Fruit fly (Drosophila melanogaster) whole organism, embryonic: ENCODE data around the gene Scgalpha.
A peak's percentile ranks its signal among the peaks of the same experiment; 100 is the strongest.

ENCODE experiments used
- ATbp ChIP-seq: fragments of 200-800 bp; sonication (Bioruptor generic); optimal IDR thresholded peaks from 2 replicates; lab custom pipeline; 2017; ENCODE audit warnings: missing biosample characterization, mild to moderate bottlenecking, missing genetic modification characterization, missing genetic modification reagents
- B-H1 ChIP-seq: fragments of 200-800 bp; sonication (Bioruptor generic); IDR thresholded peaks from 3 replicates; pipeline ENCODE4 v1.3.6; 2022; ENCODE audit warnings: missing biosample characterization, missing genetic modification characterization
- Blimp-1 ChIP-seq: fragments of 200-800 bp; sonication (Bioruptor generic); optimal IDR thresholded peaks from 3 replicates; lab custom pipeline; 2018; ENCODE audit warnings: missing biosample characterization, missing genetic modification characterization, mild to moderate bottlenecking, moderate library complexity, missing genetic modification reagents
- CG13287 ChIP-seq: fragments of 200-800 bp; sonication (Bioruptor generic); IDR thresholded peaks from 2 replicates; pipeline ENCODE4 v1.3.6; 2022; ENCODE audit warnings: missing biosample characterization, missing genetic modification characterization; ENCODE audit not compliant: partially characterized antibody
- CG14965 ChIP-seq: fragments of 200-800 bp; sonication (Bioruptor generic); optimal IDR thresholded peaks from 2 replicates; lab custom pipeline; 2016; ENCODE audit warnings: missing biosample characterization, missing genetic modification characterization, borderline replicate concordance
- CG16815 ChIP-seq: fragments of 200-800 bp; sonication (Bioruptor generic); optimal IDR thresholded peaks from 3 replicates; lab custom pipeline; 2017; ENCODE audit warnings: missing biosample characterization, mild to moderate bottlenecking, missing genetic modification characterization
- CG18262 ChIP-seq: fragments of 200-800 bp; optimal IDR thresholded peaks from 3 replicates; lab custom pipeline; 2019; ENCODE audit warnings: missing biosample characterization, mild to moderate bottlenecking, missing genetic modification characterization, moderate library complexity
- CG2129 ChIP-seq: fragments of 200-800 bp; sonication (Bioruptor generic); IDR thresholded peaks from 2 replicates; pipeline ENCODE4 v1.3.6; 2022; ENCODE audit warnings: missing biosample characterization, missing genetic modification characterization; ENCODE audit not compliant: partially characterized antibody
- CG33557 ChIP-seq: fragments of 200-800 bp; sonication (Bioruptor generic); optimal IDR thresholded peaks from 2 replicates; lab custom pipeline; 2019; ENCODE audit warnings: missing biosample characterization, mild to moderate bottlenecking, missing genetic modification characterization, moderate library complexity
- CG42726 ChIP-seq: fragments of 200-800 bp; sonication (Bioruptor generic); IDR thresholded peaks from 2 replicates; pipeline ENCODE4 v1.3.6; 2022; ENCODE audit warnings: missing biosample characterization, missing genetic modification characterization; ENCODE audit not compliant: partially characterized antibody
- CG43689 ChIP-seq: fragments of 200-800 bp; sonication (Bioruptor generic); IDR thresholded peaks from 2 replicates; pipeline ENCODE4 v1.3.6; 2022; ENCODE audit warnings: missing biosample characterization, missing genetic modification characterization
- CG6654 ChIP-seq: fragments of 200-800 bp; sonication (Bioruptor generic); optimal IDR thresholded peaks from 2 replicates; lab custom pipeline; 2017; ENCODE audit warnings: missing biosample characterization, mild to moderate bottlenecking, missing genetic modification characterization
- CG6854 ChIP-seq: fragments of 200-800 bp; sonication (Bioruptor generic); optimal IDR thresholded peaks from 3 replicates; lab custom pipeline; 2017; ENCODE audit warnings: missing biosample characterization, mild to moderate bottlenecking, missing genetic modification characterization
- CG8089 ChIP-seq: fragments of 200-800 bp; sonication (Bioruptor generic); optimal IDR thresholded peaks from 3 replicates; lab custom pipeline; 2016; ENCODE audit warnings: missing biosample characterization, missing genetic modification characterization
- CrebB ChIP-seq: fragments of 200-800 bp; sonication (Bioruptor generic); optimal IDR thresholded peaks from 3 replicates; lab custom pipeline; 2018; ENCODE audit warnings: missing biosample characterization, mild to moderate bottlenecking, missing genetic modification characterization
- Dek ChIP-seq: fragments of 200-800 bp; sonication (Bioruptor generic); optimal IDR thresholded peaks from 3 replicates; lab custom pipeline; 2019; ENCODE audit warnings: missing biosample characterization, mild to moderate bottlenecking, missing genetic modification characterization, moderate library complexity
- Ets97D ChIP-seq: fragments of 200-800 bp; sonication (Bioruptor generic); optimal IDR thresholded peaks from 3 replicates; lab custom pipeline; 2016; ENCODE audit warnings: missing biosample characterization, missing genetic modification characterization
- Fer2 ChIP-seq: fragments of 200-800 bp; sonication (Bioruptor generic); optimal IDR thresholded peaks from 2 replicates; lab custom pipeline; 2018; ENCODE audit warnings: missing biosample characterization, mild to moderate bottlenecking, missing genetic modification characterization, moderate library complexity
- H15 ChIP-seq: fragments of 200-800 bp; sonication (Bioruptor generic); IDR thresholded peaks from 3 replicates; pipeline ENCODE4 v1.3.6; 2022; ENCODE audit warnings: missing biosample characterization, missing genetic modification characterization
- HLH54F ChIP-seq: fragments of 200-800 bp; sonication (Bioruptor generic); optimal IDR thresholded peaks from 3 replicates; lab custom pipeline; 2016; ENCODE audit warnings: missing biosample characterization, missing genetic modification characterization
- Hr51 ChIP-seq, 2 experiments: fragments of 200-800 bp; sonication (Bioruptor generic); optimal IDR thresholded peaks; 2 replicates in 1 of 2; 3 replicates in 1 of 2; lab custom pipeline; 2016 to 2018; ENCODE audit warnings: missing biosample characterization in 2 of 2, missing genetic modification characterization in 2 of 2, mild to moderate bottlenecking in 1 of 2, moderate library complexity in 1 of 2
- Max ChIP-seq: fragments of 200-800 bp; sonication (Bioruptor generic); optimal IDR thresholded peaks from 2 replicates; lab custom pipeline; 2016; ENCODE audit warnings: missing biosample characterization, mild to moderate bottlenecking, missing genetic modification characterization
- NC2α ChIP-seq: fragments of 200-800 bp; sonication (Bioruptor generic); optimal IDR thresholded peaks from 2 replicates; lab custom pipeline; 2016; ENCODE audit warnings: missing biosample characterization, missing genetic modification characterization
- NC2β ChIP-seq: fragments of 200-800 bp; sonication (Bioruptor generic); optimal IDR thresholded peaks from 2 replicates; lab custom pipeline; 2016; ENCODE audit warnings: missing biosample characterization, missing genetic modification characterization
- Nf-YB ChIP-seq: fragments of 200-800 bp; sonication (Bioruptor generic); optimal IDR thresholded peaks from 3 replicates; lab custom pipeline; 2019; ENCODE audit warnings: missing biosample characterization, mild to moderate bottlenecking, missing genetic modification characterization, moderate library complexity
- TFAM ChIP-seq: fragments of 200-800 bp; sonication (Bioruptor generic); optimal IDR thresholded peaks from 2 replicates; lab custom pipeline; 2017; ENCODE audit warnings: missing biosample characterization, missing genetic modification characterization, inconsistent platforms
- Vsx1 ChIP-seq: fragments of 200-800 bp; sonication (Bioruptor generic); optimal IDR thresholded peaks from 2 replicates; lab custom pipeline; 2017; ENCODE audit warnings: missing biosample characterization, mild to moderate bottlenecking, missing genetic modification characterization, missing genetic modification reagents
- amos ChIP-seq: fragments of 200-800 bp; sonication (Bioruptor generic); IDR thresholded peaks from 2 replicates; pipeline ENCODE4 v1.3.6; 2022; ENCODE audit warnings: missing biosample characterization, missing genetic modification characterization; ENCODE audit not compliant: partially characterized antibody
- bcd ChIP-seq: fragments of 200-800 bp; sonication (Bioruptor generic); optimal IDR thresholded peaks from 2 replicates; lab custom pipeline; 2017; ENCODE audit warnings: missing biosample characterization, mild to moderate bottlenecking, missing genetic modification characterization
- bsh ChIP-seq, 2 experiments: fragments of 200-800 bp; sonication (Bioruptor generic); optimal IDR thresholded peaks; 2 replicates each; lab custom pipeline; 2017 to 2018; ENCODE audit warnings: mild to moderate bottlenecking in 2 of 2, missing biosample characterization in 2 of 2, missing genetic modification characterization in 2 of 2, moderate library complexity in 1 of 2
- caup ChIP-seq: fragments of 200-800 bp; sonication (Bioruptor generic); optimal IDR thresholded peaks from 3 replicates; lab custom pipeline; 2017; ENCODE audit warnings: missing biosample characterization, mild to moderate bottlenecking, missing genetic modification characterization, moderate library complexity; ENCODE audit not compliant: severe bottlenecking
- crc ChIP-seq: fragments of 200-800 bp; sonication (Bioruptor generic); optimal IDR thresholded peaks from 2 replicates; lab custom pipeline; 2016; ENCODE audit warnings: missing biosample characterization, missing genetic modification characterization
- danr ChIP-seq: fragments of 200-800 bp; sonication (Bioruptor generic); IDR thresholded peaks from 2 replicates; pipeline ENCODE4 v1.3.6; 2022; ENCODE audit warnings: missing biosample characterization, missing genetic modification characterization
- gcm ChIP-seq: fragments of 200-800 bp; sonication (Bioruptor generic); optimal IDR thresholded peaks from 2 replicates; lab custom pipeline; 2019; ENCODE audit warnings: missing biosample characterization, mild to moderate bottlenecking, missing genetic modification characterization, moderate library complexity
- gt ChIP-seq: fragments of 200-800 bp; sonication (Bioruptor generic); IDR thresholded peaks from 2 replicates; pipeline ENCODE4 v1.3.6; 2022; ENCODE audit warnings: missing biosample characterization, missing genetic modification characterization
- ham ChIP-seq: fragments of 200-800 bp; sonication (Bioruptor generic); IDR thresholded peaks from 2 replicates; pipeline ENCODE4 v1.3.6; 2022; ENCODE audit warnings: missing biosample characterization, missing genetic modification characterization
- luna ChIP-seq: fragments of 200-800 bp; sonication (Bioruptor generic); optimal IDR thresholded peaks from 2 replicates; lab custom pipeline; 2016; ENCODE audit warnings: missing biosample characterization, missing genetic modification characterization
- otp ChIP-seq: fragments of 200-800 bp; sonication (Bioruptor generic); IDR thresholded peaks from 3 replicates; pipeline ENCODE4, ENCODE4 v1.3.6; 2022; ENCODE audit warnings: missing biosample characterization, missing genetic modification characterization
- pnt ChIP-seq: fragments of 200-800 bp; sonication (Bioruptor generic); optimal IDR thresholded peaks from 3 replicates; lab custom pipeline; 2016; ENCODE audit warnings: missing biosample characterization, missing genetic modification characterization
- repo ChIP-seq: fragments of 200-800 bp; sonication (Bioruptor generic); optimal IDR thresholded peaks from 2 replicates; lab custom pipeline; 2016; ENCODE audit warnings: missing biosample characterization, missing genetic modification characterization
- rib ChIP-seq: fragments of 200-800 bp; sonication (Bioruptor generic); IDR thresholded peaks from 2 replicates; pipeline ENCODE4 v1.3.6; 2022; ENCODE audit warnings: missing biosample characterization, missing genetic modification characterization
- sens-2 ChIP-seq: fragments of 200-800 bp; sonication (Bioruptor generic); IDR thresholded peaks from 2 replicates; pipeline ENCODE4 v1.3.6; 2022; ENCODE audit warnings: missing biosample characterization, missing genetic modification characterization
- sima ChIP-seq: fragments of 200-800 bp; sonication (Bioruptor generic); optimal IDR thresholded peaks from 2 replicates; lab custom pipeline; 2016; ENCODE audit warnings: missing biosample characterization, missing genetic modification characterization
- slp2 ChIP-seq: fragments of 200-800 bp; sonication (Bioruptor generic); optimal IDR thresholded peaks from 2 replicates; lab custom pipeline; 2016; ENCODE audit warnings: missing biosample characterization, missing genetic modification characterization
- ssp ChIP-seq: fragments of 200-800 bp; sonication (Bioruptor generic); IDR thresholded peaks from 2 replicates; pipeline ENCODE4 v1.3.6; 2022; ENCODE audit warnings: missing biosample characterization, missing genetic modification characterization
- sug ChIP-seq: fragments of 200-800 bp; optimal IDR thresholded peaks from 2 replicates; lab custom pipeline; 2019; ENCODE audit warnings: missing biosample characterization, mild to moderate bottlenecking, missing genetic modification characterization, moderate library complexity
- tin ChIP-seq: fragments of 200-800 bp; sonication (Bioruptor generic); optimal IDR thresholded peaks from 3 replicates; lab custom pipeline; 2016; ENCODE audit warnings: missing biosample characterization, missing genetic modification characterization
- wek ChIP-seq: fragments of 200-800 bp; sonication (Bioruptor generic); optimal IDR thresholded peaks from 3 replicates; lab custom pipeline; 2018; ENCODE audit warnings: missing biosample characterization, mild to moderate bottlenecking, missing genetic modification characterization, moderate library complexity
- zf30C ChIP-seq: fragments of 200-800 bp; sonication (Bioruptor generic); optimal IDR thresholded peaks from 3 replicates; lab custom pipeline; 2018; ENCODE audit warnings: missing biosample characterization, mild to moderate bottlenecking, missing genetic modification characterization

The Scgalpha gene

dm6 chr2L:8279400-8280065 lies 23.7 kb upstream of the Scgalpha start (continued):
- TF ChIP-seq repo (GFP tag; lab: Kevin White, UChicago) = peak; percentile 20
- peak; percentile 49 for TF ChIP-seq pnt (GFP tag; lab: Kevin White, UChicago)
- TF ChIP-seq HLH54F (GFP tag; lab: Kevin White, UChicago) = peak; percentile 5
- TF ChIP-seq crc (GFP tag; lab: Kevin White, UChicago) = peak; percentile 8
- TF ChIP-seq Hr51 (GFP tag; optimal IDR thresholded peaks at IDR 0.05; lab: Kevin White, UChicago) = peak; percentile 12 to 48
- TF ChIP-seq CG14965 = no peak
- peak; percentile 24 for TF ChIP-seq ATbp (GFP tag; lab: Kevin White, UChicago)
- TF ChIP-seq wek (GFP tag; lab: Kevin White, UChicago) = no peak
- no peak for TF ChIP-seq CG2129 (GFP tag; lab: Robert Waterston, UW)
- TF ChIP-seq sima (GFP tag; lab: Kevin White, UChicago) = no peak
- TF ChIP-seq CG16815 (GFP tag; lab: Kevin White, UChicago) = peak; percentile 76
- TF ChIP-seq slp2 (GFP tag; lab: Kevin White, UChicago) = peak; percentile 35
- TF ChIP-seq Ets97D (GFP tag; lab: Kevin White, UChicago) = peak; percentile 27
- no peak for TF ChIP-seq CG13287 (GFP tag; lab: Robert Waterston, UW)
- peak; percentile 36 for TF ChIP-seq bcd
- TF ChIP-seq CG42726 (GFP tag; lab: Robert Waterston, UW) = no peak
- TF ChIP-seq Fer2 (tag; lab: Kevin White, UChicago) = no peak
- TF ChIP-seq luna = no peak
- peak; percentile 89 to 92 for TF ChIP-seq bsh (GFP tag; optimal IDR thresholded peaks at IDR 0.05; lab: Kevin White, UChicago)
- TF ChIP-seq ham (GFP tag; lab: Robert Waterston, UW) = no peak
- peak; percentile 80; the same call in 2 of the 3 replicates for TF ChIP-seq otp (GFP tag; lab: Robert Waterston, UW)
- peak; percentile 89 for TF ChIP-seq CG18262 (tag; lab: Kevin White, UChicago)
- peak; percentile 32 for TF ChIP-seq Vsx1 (GFP tag; lab: Kevin White, UChicago)
- TF ChIP-seq Nf-YB (GFP tag; lab: Kevin White, UChicago) = peak; percentile 39
- TF ChIP-seq danr (GFP tag; lab: Robert Waterston, UW) = no peak
- peak; percentile 69 for TF ChIP-seq zf30C (GFP tag; lab: Kevin White, UChicago)
- TF ChIP-seq rib = no peak
- no peak for TF ChIP-seq sug (tag; lab: Kevin White, UChicago)
- TF ChIP-seq CG33557 (GFP tag; lab: Kevin White, UChicago) = peak; percentile 88
- no peak for TF ChIP-seq sens-2 (GFP tag; lab: Robert Waterston, UW)
- no peak for TF ChIP-seq CG43689 (GFP tag; lab: Robert Waterston, UW)
- TF ChIP-seq amos (GFP tag; lab: Robert Waterston, UW) = no peak
- TF ChIP-seq caup = no peak
- peak; percentile 41 for TF ChIP-seq ssp (GFP tag; lab: Robert Waterston, UW)
- TF ChIP-seq B-H1 (GFP tag; lab: Robert Waterston, UW) = no peak
- TF ChIP-seq CG6854 (GFP tag; lab: Kevin White, UChicago) = no peak
- no peak for TF ChIP-seq TFAM (GFP tag; lab: Kevin White, UChicago)
- TF ChIP-seq tin (GFP tag; lab: Kevin White, UChicago) = peak; percentile 67
- peak; percentile 50 for TF ChIP-seq CG8089 (GFP tag; lab: Kevin White, UChicago)
- TF ChIP-seq NC2β (GFP tag; lab: Kevin White, UChicago) = peak; percentile 68
- no peak for TF ChIP-seq Dek
- TF ChIP-seq gt (GFP tag; lab: Robert Waterston, UW) = no peak
- TF ChIP-seq Blimp-1 = peak; percentile 78
- no peak for TF ChIP-seq CrebB (tag; lab: Kevin White, UChicago)
- peak; percentile 32 for TF ChIP-seq Max (GFP tag; lab: Kevin White, UChicago)
- peak; percentile 52 for TF ChIP-seq gcm
- TF ChIP-seq CG6654 (GFP tag; lab: Kevin White, UChicago) = no peak
- TF ChIP-seq NC2α (GFP tag; lab: Kevin White, UChicago) = peak; percentile 31
- TF ChIP-seq H15 (GFP tag; lab: Robert Waterston, UW) = peak; percentile 39; the same call in 1 of the 3 replicates
